Fruit fly (Drosophila melanogaster) whole organism, embryonic: ENCODE data around the gene CG11811.
A peak's percentile ranks its signal among the peaks of the same experiment; 100 is the strongest.

Experiments used
- Bteb2 ChIP-seq: fragments of 200-800 bp; sonication (Bioruptor generic); optimal IDR thresholded peaks from 2 replicates; lab custom pipeline; 2016; ENCODE audit warnings: missing biosample characterization, missing genetic modification characterization
- CG10274 ChIP-seq: fragments of 200-800 bp; sonication (Bioruptor generic); optimal IDR thresholded peaks from 3 replicates; lab custom pipeline; 2017; ENCODE audit warnings: missing biosample characterization, mild to moderate bottlenecking, missing genetic modification characterization
- CG11247 ChIP-seq: fragments of 200-800 bp; sonication (Bioruptor generic); IDR thresholded peaks from 2 replicates; pipeline ENCODE4 v1.3.6; 2022; ENCODE audit warnings: missing biosample characterization, missing genetic modification characterization
- CG11398 ChIP-seq: fragments of 200-800 bp; sonication (Bioruptor generic); optimal IDR thresholded peaks from 2 replicates; lab custom pipeline; 2016; ENCODE audit warnings: missing biosample characterization, missing genetic modification characterization
- CG14050 ChIP-seq: fragments of 200-800 bp; sonication (Bioruptor generic); IDR thresholded peaks from 3 replicates; pipeline ENCODE4 v1.3.6; 2022; ENCODE audit warnings: missing biosample characterization, missing genetic modification characterization
- CG17359 ChIP-seq: fragments of 200-800 bp; sonication (Bioruptor generic); optimal IDR thresholded peaks from 3 replicates; lab custom pipeline; 2018; ENCODE audit warnings: missing biosample characterization, mild to moderate bottlenecking, missing genetic modification characterization, moderate library complexity
- CG18262 ChIP-seq: fragments of 200-800 bp; optimal IDR thresholded peaks from 3 replicates; lab custom pipeline; 2019; ENCODE audit warnings: missing biosample characterization, mild to moderate bottlenecking, missing genetic modification characterization, moderate library complexity
- CG2116 ChIP-seq: fragments of 200-800 bp; sonication (Bioruptor generic); optimal IDR thresholded peaks from 3 replicates; lab custom pipeline; 2018; ENCODE audit warnings: missing biosample characterization, mild to moderate bottlenecking, missing genetic modification characterization
- CG43689 ChIP-seq: fragments of 200-800 bp; sonication (Bioruptor generic); IDR thresholded peaks from 2 replicates; pipeline ENCODE4 v1.3.6; 2022; ENCODE audit warnings: missing biosample characterization, missing genetic modification characterization
- CG4617 ChIP-seq: fragments of 200-800 bp; sonication (Bioruptor generic); optimal IDR thresholded peaks from 3 replicates; lab custom pipeline; 2016; ENCODE audit warnings: missing biosample characterization, missing genetic modification characterization, borderline replicate concordance
- CG5953 ChIP-seq: fragments of 200-800 bp; sonication (Bioruptor generic); IDR thresholded peaks from 2 replicates; pipeline ENCODE4 v1.3.6; 2022; ENCODE audit warnings: missing biosample characterization, missing genetic modification characterization
- CG6254 ChIP-seq: fragments of 200-800 bp; sonication (Bioruptor generic); optimal IDR thresholded peaks from 3 replicates; lab custom pipeline; 2017; ENCODE audit warnings: mild to moderate bottlenecking, missing biosample characterization, missing genetic modification reagents, missing genetic modification characterization
- CG9817 ChIP-seq: fragments of 200-800 bp; sonication (Bioruptor generic); optimal IDR thresholded peaks from 2 replicates; lab custom pipeline; 2018; ENCODE audit warnings: missing biosample characterization, mild to moderate bottlenecking, missing genetic modification characterization, moderate library complexity
- Drgx ChIP-seq: fragments of 200-800 bp; sonication (Bioruptor generic); IDR thresholded peaks from 2 replicates; pipeline ENCODE4 v1.3.6; 2022; ENCODE audit warnings: missing biosample characterization, missing genetic modification characterization
- H2.0 ChIP-seq: fragments of 200-800 bp; sonication (Bioruptor generic); IDR thresholded peaks from 2 replicates; pipeline ENCODE4 v1.3.6; 2022; ENCODE audit warnings: missing biosample characterization, missing genetic modification characterization
- Scr ChIP-seq: fragments of 200-800 bp; sonication (Bioruptor generic); IDR thresholded peaks from 2 replicates; pipeline ENCODE4 v1.3.6; 2022; ENCODE audit warnings: missing biosample characterization, missing genetic modification characterization; ENCODE audit not compliant: partially characterized antibody
- Sry-β ChIP-seq: fragments of 200-800 bp; sonication (Bioruptor generic); optimal IDR thresholded peaks from 2 replicates; lab custom pipeline; 2018; ENCODE audit warnings: missing biosample characterization, mild to moderate bottlenecking, missing genetic modification characterization, moderate library complexity
- Stat92E ChIP-seq, 3 experiments: fragments of >200 bp in 2 of 3; fragments of 200-800 bp in 1 of 3; sonication (Bioruptor generic) in 1 of 3; optimal IDR thresholded peaks; 2 replicates each; lab custom pipeline; 2017 to 2019; ENCODE audit warnings: missing biosample characterization in 3 of 3, missing genetic modification characterization in 3 of 3, mild to moderate bottlenecking in 1 of 3, moderate library complexity in 1 of 3
- ash1 ChIP-seq: fragments of 200-800 bp; sonication (Bioruptor generic); optimal IDR thresholded peaks from 2 replicates; lab custom pipeline; 2018; ENCODE audit warnings: missing biosample characterization, mild to moderate bottlenecking, missing genetic modification characterization
- bsh ChIP-seq, 2 experiments: fragments of 200-800 bp; sonication (Bioruptor generic); optimal IDR thresholded peaks; 2 replicates each; lab custom pipeline; 2017 to 2018; ENCODE audit warnings: mild to moderate bottlenecking in 2 of 2, missing biosample characterization in 2 of 2, missing genetic modification characterization in 2 of 2, moderate library complexity in 1 of 2
- cato ChIP-seq: fragments of 200-800 bp; sonication (Bioruptor generic); optimal IDR thresholded peaks from 2 replicates; lab custom pipeline; 2016; ENCODE audit warnings: missing biosample characterization, missing genetic modification characterization, borderline replicate concordance
- corto ChIP-seq: fragments of 200-800 bp; sonication (Bioruptor generic); optimal IDR thresholded peaks from 2 replicates; lab custom pipeline; 2016; ENCODE audit warnings: missing biosample characterization, mild to moderate bottlenecking, missing genetic modification characterization, moderate library complexity
- crol ChIP-seq: fragments of 200-800 bp; sonication (Bioruptor generic); IDR thresholded peaks from 2 replicates; pipeline ENCODE4 v1.3.6; 2022; ENCODE audit warnings: missing biosample characterization, missing genetic modification characterization
- ewg ChIP-seq: fragments of 200-800 bp; sonication (Bioruptor generic); optimal IDR thresholded peaks from 3 replicates; lab custom pipeline; 2017; ENCODE audit warnings: mild to moderate bottlenecking, missing biosample characterization, missing genetic modification reagents, missing genetic modification characterization
- fd3F ChIP-seq: fragments of 200-800 bp; sonication (Bioruptor generic); optimal IDR thresholded peaks from 2 replicates; lab custom pipeline; 2018; ENCODE audit warnings: missing biosample characterization, mild to moderate bottlenecking, missing genetic modification characterization, moderate library complexity
- gem ChIP-seq: fragments of 200-800 bp; sonication (Bioruptor generic); optimal IDR thresholded peaks from 2 replicates; lab custom pipeline; 2019; ENCODE audit warnings: missing biosample characterization, mild to moderate bottlenecking, missing genetic modification characterization, moderate library complexity
- lbe ChIP-seq: fragments of 200-800 bp; sonication (Bioruptor generic); optimal IDR thresholded peaks from 2 replicates; lab custom pipeline; 2016; ENCODE audit warnings: missing biosample characterization, mild to moderate bottlenecking, missing genetic modification characterization
- otp ChIP-seq: fragments of 200-800 bp; sonication (Bioruptor generic); IDR thresholded peaks from 3 replicates; pipeline ENCODE4, ENCODE4 v1.3.6; 2022; ENCODE audit warnings: missing biosample characterization, missing genetic modification characterization
- phol ChIP-seq: fragments of 200-800 bp; sonication (Bioruptor generic); optimal IDR thresholded peaks from 3 replicates; lab custom pipeline; 2018; ENCODE audit warnings: missing biosample characterization, mild to moderate bottlenecking, missing genetic modification characterization, moderate library complexity
- schlank ChIP-seq: fragments of 200-800 bp; sonication (Bioruptor generic); optimal IDR thresholded peaks from 2 replicates; lab custom pipeline; 2018; ENCODE audit warnings: missing biosample characterization, mild to moderate bottlenecking, missing genetic modification characterization
- sens ChIP-seq: fragments of 200-800 bp; sonication (Bioruptor generic); peaks from one replicate; lab custom pipeline; 2016; ENCODE audit warnings: missing biosample characterization, missing genetic modification characterization
- seq ChIP-seq: fragments of 200-800 bp; sonication (Bioruptor generic); IDR thresholded peaks from 2 replicates; pipeline ENCODE4 v1.3.6; 2022; ENCODE audit warnings: missing biosample characterization, missing genetic modification characterization
- sna ChIP-seq: fragments of 200-800 bp; sonication (Bioruptor generic); IDR thresholded peaks from 2 replicates; pipeline ENCODE4 v1.3.6; 2022; ENCODE audit warnings: missing biosample characterization, missing genetic modification characterization; ENCODE audit not compliant: partially characterized antibody
- sr ChIP-seq: fragments of 200-800 bp; sonication (Bioruptor generic); IDR thresholded peaks from 3 replicates; pipeline ENCODE4 v1.3.6; 2022; ENCODE audit warnings: missing biosample characterization, missing genetic modification characterization
- ssp ChIP-seq: fragments of 200-800 bp; sonication (Bioruptor generic); IDR thresholded peaks from 2 replicates; pipeline ENCODE4 v1.3.6; 2022; ENCODE audit warnings: missing biosample characterization, missing genetic modification characterization
- tin ChIP-seq: fragments of 200-800 bp; sonication (Bioruptor generic); optimal IDR thresholded peaks from 3 replicates; lab custom pipeline; 2016; ENCODE audit warnings: missing biosample characterization, missing genetic modification characterization
- zen2 ChIP-seq: fragments of 200-800 bp; sonication (Bioruptor generic); IDR thresholded peaks from 3 replicates; pipeline ENCODE4 v1.3.6; 2022; ENCODE audit warnings: missing biosample characterization, missing genetic modification characterization; ENCODE audit not compliant: partially characterized antibody

CG11811 gene

DNA sequence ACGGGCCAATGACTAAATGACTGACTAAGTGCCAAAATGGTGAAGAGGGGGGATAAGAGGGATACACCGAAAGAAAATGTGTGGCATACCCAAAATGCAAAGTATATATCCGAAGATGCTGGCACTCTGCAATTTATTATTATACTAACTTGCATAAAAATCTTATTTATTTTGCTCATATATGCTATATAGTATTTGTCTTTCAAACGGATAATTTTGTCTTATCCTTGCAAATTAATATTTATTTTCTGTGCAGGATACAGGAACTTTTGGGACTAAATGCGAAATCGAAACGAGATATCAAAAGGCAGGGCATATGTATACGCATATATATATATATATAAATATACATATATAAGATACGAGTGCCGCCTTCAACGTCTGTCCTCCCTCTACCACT lies 20.5 kb downstream of the CG11811 start:
- TF ChIP-seq corto (peak; percentile 42), lbe (GFP tag; lab: Kevin White, UChicago) (peak; percentile 72), fd3F (GFP tag; lab: Kevin White, UChicago) (no peak)

DNA sequence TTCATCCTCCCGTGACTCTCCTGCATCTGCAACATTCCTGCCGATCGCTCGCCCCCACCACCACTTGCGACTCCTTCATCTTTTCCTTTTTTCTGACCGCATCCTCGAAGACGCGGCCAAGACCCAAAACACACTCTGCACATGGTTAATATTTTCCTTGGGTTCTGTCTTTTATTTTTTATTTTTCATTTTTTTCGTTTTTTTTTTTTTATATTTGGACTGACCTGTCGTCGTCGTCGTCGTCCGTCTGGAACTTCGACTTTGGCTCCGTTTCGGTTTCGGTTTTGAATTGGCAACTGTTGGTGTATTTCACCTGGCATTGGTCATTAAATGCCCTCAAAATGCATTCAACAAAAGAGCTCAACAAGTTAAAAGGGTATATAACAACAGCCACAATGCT lies 21.2 kb downstream of the CG11811 start:
- no peak for TF ChIP-seq CG10274 (GFP tag; lab: Kevin White, UChicago)
- TF ChIP-seq ash1, result no peak
- TF ChIP-seq Stat92E (GFP tag; optimal IDR thresholded peaks at IDR 0.05; lab: Kevin White, UChicago), result no peak
- TF ChIP-seq CG5953 (GFP tag; lab: Robert Waterston, UW), result no peak
- TF ChIP-seq CG2116 (GFP tag; lab: Kevin White, UChicago), result no peak
- no peak for TF ChIP-seq CG4617
- no peak for TF ChIP-seq ewg (GFP tag; lab: Kevin White, UChicago)
- TF ChIP-seq Sry-β (GFP tag; lab: Kevin White, UChicago), result no peak
- no peak for TF ChIP-seq CG11247 (GFP tag; lab: Robert Waterston, UW)
- no peak for TF ChIP-seq seq (GFP tag; lab: Robert Waterston, UW)
- TF ChIP-seq cato (GFP tag; lab: Kevin White, UChicago), result no peak

DNA sequence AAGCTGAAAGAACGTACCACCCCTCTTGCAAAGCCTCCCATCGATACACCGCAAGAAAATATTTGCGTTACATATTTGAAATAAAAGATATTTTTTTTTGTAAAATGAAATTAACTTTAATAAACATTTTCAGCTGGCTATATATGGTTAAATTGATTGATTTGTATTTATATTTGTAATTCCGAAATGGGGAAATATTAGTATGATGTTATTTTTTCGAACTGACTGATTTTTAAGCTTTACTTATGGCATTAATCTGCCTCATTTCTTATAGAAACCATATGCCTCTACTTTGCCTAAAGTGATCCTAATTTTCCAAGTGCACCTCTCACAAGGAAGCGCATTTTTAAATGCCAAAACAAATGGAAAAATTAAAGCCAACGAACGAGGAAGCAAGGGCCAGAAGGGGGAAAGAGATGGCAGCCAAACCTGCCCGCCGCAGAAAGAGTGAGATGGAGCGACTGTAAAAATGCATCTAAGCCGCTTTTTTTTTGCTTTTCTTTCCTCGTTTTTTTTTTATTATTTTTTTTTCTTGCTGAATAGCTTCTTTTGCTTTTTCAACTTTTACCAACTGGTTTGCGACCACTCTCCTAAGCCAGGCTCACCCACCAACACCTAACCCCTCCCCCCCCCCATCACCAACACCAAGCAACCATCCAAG lies 22.8 kb downstream of the CG11811 start:
- peak; percentile 32 for TF ChIP-seq corto
- TF ChIP-seq gem (tag; lab: Kevin White, UChicago), result peak; percentile 21
- TF ChIP-seq sna (GFP tag; lab: Robert Waterston, UW), result no peak
- no peak for TF ChIP-seq phol (tag; lab: Kevin White, UChicago)
- no peak for TF ChIP-seq CG18262 (tag; lab: Kevin White, UChicago)
- no peak for TF ChIP-seq CG14050 (GFP tag; lab: Robert Waterston, UW)
- TF ChIP-seq Drgx (GFP tag; lab: Robert Waterston, UW), result peak; percentile 84
- peak; percentile 70 for TF ChIP-seq lbe (GFP tag; lab: Kevin White, UChicago)
- TF ChIP-seq ssp (GFP tag; lab: Robert Waterston, UW), result no peak
- TF ChIP-seq CG17359, result no peak
- TF ChIP-seq sens (GFP tag; lab: Kevin White, UChicago), result peak; percentile 59
- no peak for TF ChIP-seq otp (GFP tag; lab: Robert Waterston, UW)
- TF ChIP-seq CG9817 (tag; lab: Kevin White, UChicago), result no peak
- no peak for TF ChIP-seq schlank (tag; lab: Kevin White, UChicago)
- TF ChIP-seq sr (GFP tag; lab: Robert Waterston, UW), result no peak
- TF ChIP-seq H2.0 (GFP tag; lab: Robert Waterston, UW), result no peak
- TF ChIP-seq tin (GFP tag; lab: Kevin White, UChicago), result no peak
- no peak for TF ChIP-seq CG11398 (GFP tag; lab: Kevin White, UChicago)
- no peak for TF ChIP-seq crol (GFP tag; lab: Robert Waterston, UW)
- no peak for TF ChIP-seq CG43689
- TF ChIP-seq CG6254 (GFP tag; lab: Kevin White, UChicago), result no peak
- no peak for TF ChIP-seq zen2 (GFP tag; lab: Robert Waterston, UW)
- TF ChIP-seq bsh (GFP tag; optimal IDR thresholded peaks at IDR 0.05; lab: Kevin White, UChicago), result peak in 1 of 2 experiments; percentile 91
- TF ChIP-seq Scr (GFP tag; lab: Robert Waterston, UW), result no peak
- TF ChIP-seq Bteb2 (GFP tag; lab: Kevin White, UChicago), result no peak
- TF ChIP-seq, all 482 proteins: peak for 6
